Fruit fly (Drosophila melanogaster) S2 (cell line): ENCODE results near the gene CG7785.
A peak's percentile ranks its signal among the peaks of the same experiment; 100 is the strongest.

Experiments used
- CG8478 ChIP-seq: fragments of >200 bp; optimal IDR thresholded peaks from 2 replicates; lab custom pipeline; 2018
- CTCF ChIP-seq, 2 experiments: fragments of >200 bp; optimal IDR thresholded peaks; 2 replicates each; lab custom pipeline; 2018

The CG7785 gene

dm6 chr3R:18021261-18021679 lies at the start of gene CG7785:
Gene CG7785 (plus strand): TSS chr3R:18021600.
- TF ChIP-seq CG8478 (no peak), CTCF (optimal IDR thresholded peaks at IDR 0.05; lab: Kevin White, UChicago) (peak; percentile 89 to 90)

dm6 chr3R:18004698-18005097 lies 16.7 kb upstream of the CG7785 start:
- no peak for TF ChIP-seq CG8478
- TF ChIP-seq CTCF (optimal IDR thresholded peaks at IDR 0.05; lab: Kevin White, UChicago), result no peak

dm6 chr3R:18006483-18006882 lies 14.9 kb upstream of the CG7785 start:
- no peak for TF ChIP-seq CTCF (optimal IDR thresholded peaks at IDR 0.05; lab: Kevin White, UChicago)
- TF ChIP-seq CG8478, result no peak

DNA sequence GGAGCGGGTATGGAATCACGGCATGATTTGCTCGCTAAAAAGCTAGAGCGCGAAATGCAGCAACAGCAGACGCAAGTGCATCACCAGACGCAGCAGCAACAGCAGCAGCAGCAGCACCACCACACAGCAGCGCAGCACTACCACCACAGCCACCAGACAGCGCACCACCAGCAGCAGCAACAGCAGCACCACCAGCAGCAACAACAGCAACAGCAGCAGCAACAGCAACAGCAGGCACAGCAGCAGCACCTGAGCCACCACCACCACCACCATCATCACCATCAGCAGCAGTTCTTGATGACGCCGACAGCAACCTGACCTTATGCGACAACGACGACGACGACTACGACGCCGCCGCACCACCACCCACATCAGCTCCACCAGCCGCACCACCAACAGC lies 8.3 kb upstream of the CG7785 start:
- no peak for TF ChIP-seq CG8478
- no peak for TF ChIP-seq CTCF (optimal IDR thresholded peaks at IDR 0.05; lab: Kevin White, UChicago)

- TF ChIP-seq CTCF (optimal IDR thresholded peaks at IDR 0.05; lab: Kevin White, UChicago), result no peak
- no peak for TF ChIP-seq CG8478
Measured at dm6 chr3R:18015705-18016397, 5.5 kb upstream of the CG7785 start.

- TF ChIP-seq CG8478, result no peak
- no peak for TF ChIP-seq CTCF (optimal IDR thresholded peaks at IDR 0.05; lab: Kevin White, UChicago)
Measured at dm6 chr3R:18018828-18019461, 2.5 kb upstream of the CG7785 start, which contains the start of gene DNaseII. Gene DNaseII (plus strand): TSS chr3R:18019375.

dm6 chr3R:18023407-18023806 lies 2.0 kb downstream of the CG7785 start, which contains the start of gene CG7794:
Gene CG7794 (plus strand): TSS chr3R:18023707.
- TF ChIP-seq CG8478 (no peak), CTCF (optimal IDR thresholded peaks at IDR 0.05; lab: Kevin White, UChicago) (no peak)

DNA sequence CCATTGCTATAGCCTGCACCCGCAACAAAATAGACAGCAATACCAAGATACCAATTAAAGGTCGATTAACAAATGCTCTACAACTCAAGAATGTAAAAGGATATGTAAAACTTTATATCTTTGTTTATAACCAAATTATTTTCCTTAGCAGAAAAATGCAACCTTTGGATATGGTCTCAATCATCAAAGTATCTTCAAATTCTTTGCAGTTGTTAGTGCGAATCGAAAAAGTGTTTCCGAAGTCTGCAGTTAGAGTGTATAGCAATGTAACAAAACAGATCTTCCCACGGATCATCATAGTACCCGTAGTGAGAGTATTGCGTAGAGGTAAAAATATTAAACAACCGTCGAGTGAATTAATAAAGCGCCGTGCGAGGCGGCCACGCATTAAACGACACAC lies 5.1 kb downstream of the CG7785 start:
- no peak for TF ChIP-seq CG8478
- no peak for TF ChIP-seq CTCF (optimal IDR thresholded peaks at IDR 0.05; lab: Kevin White, UChicago)

DNA sequence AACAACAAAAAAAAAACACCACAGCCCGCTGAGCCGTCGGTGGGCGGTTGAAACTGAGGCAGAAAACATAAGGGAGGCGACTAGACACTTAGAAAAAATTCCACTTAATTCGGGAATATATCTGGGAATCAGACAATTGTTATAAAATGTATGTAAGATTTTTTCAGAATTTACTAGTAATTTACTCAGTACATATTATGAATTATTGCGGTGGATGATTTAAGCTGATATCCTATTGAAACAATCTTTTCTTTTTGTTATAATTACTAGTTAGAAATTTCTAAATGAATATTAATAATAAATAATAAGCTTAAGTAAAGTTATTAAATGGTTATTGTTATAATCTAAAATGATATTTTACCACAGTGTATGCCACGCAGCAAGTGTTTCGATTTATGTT lies 5.9 kb downstream of the CG7785 start:
- TF ChIP-seq CG8478 (no peak), CTCF (optimal IDR thresholded peaks at IDR 0.05; lab: Kevin White, UChicago) (no peak)

dm6 chr3R:18027789-18028188 lies 6.4 kb downstream of the CG7785 start:
- TF ChIP-seq CG8478, result no peak
- TF ChIP-seq CTCF (optimal IDR thresholded peaks at IDR 0.05; lab: Kevin White, UChicago), result no peak

DNA sequence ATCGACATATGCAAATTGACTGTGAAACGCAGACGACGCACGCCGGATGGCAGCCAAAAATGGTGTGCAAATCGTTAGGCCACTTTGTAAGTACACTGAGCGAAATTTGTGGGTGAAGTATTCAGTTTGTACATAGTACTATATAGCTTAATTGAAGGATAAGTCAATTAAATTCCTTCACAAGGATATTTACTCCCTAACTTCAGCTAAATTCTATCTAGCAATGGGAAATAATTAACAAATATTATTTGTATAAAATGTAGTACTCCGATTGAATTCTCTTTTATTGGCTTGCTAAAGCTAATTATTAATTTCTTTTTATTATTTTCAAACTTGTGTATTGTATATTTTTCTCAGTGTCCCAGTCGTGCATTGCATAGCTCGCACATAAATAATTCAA lies 7.7 kb downstream of the CG7785 start:
- TF ChIP-seq CTCF (optimal IDR thresholded peaks at IDR 0.05; lab: Kevin White, UChicago), result no peak
- no peak for TF ChIP-seq CG8478

DNA sequence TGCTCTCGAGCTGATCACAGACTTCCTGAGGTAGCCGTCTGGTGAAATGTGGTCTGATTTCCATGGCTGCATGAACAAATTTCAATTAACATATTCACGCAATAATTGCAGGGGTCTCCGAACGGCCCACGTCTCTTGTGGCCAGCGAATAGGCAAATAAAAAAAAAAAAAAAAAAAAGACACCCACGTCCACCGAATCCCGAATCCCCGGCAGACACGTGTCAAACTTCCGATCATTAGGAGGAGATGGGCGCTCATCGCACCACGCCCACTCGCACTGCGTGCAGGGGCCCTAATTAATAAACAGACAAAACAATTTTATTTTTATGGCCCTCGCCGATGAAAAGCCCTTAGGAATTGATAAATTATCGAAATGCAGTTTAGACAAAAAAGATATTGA lies 22.2 kb downstream of the CG7785 start:
- TF ChIP-seq CTCF (optimal IDR thresholded peaks at IDR 0.05; lab: Kevin White, UChicago), result no peak
- TF ChIP-seq CG8478, result no peak

DNA sequence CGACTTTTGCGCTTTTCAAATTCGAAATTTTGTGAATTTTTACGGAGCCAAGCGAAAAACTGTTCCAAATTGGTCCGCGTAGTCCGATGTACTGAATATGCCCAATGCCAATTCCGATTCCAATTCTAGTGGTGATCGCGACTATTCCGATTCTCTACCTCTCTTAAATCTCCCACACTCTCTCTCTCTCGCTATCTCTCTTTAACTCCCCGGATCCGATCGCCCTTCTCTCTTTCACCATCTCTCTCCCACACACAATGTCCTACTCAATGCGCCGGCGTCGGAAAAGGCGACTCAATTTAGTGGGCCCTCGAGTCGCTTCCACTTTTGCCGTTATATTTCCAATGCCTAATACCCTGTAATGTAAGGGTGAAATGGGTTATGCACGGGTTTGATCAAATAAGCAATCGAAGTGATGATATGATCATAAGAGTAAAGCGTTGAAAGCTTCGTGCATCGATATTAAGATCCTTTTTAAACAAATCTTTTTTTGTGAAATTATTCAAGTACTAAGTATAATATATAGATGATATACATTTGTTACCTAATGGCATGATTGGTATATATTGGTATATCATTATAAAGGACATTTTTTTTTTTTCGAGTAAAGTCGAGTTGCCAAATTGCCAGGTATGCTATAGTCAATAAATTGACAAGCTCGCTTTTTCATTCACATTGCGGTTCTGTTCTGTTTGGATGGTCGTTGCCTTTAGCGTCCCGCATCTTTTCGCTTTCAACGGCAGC lies 28.0 kb downstream of the CG7785 start:
- no peak for TF ChIP-seq CTCF (optimal IDR thresholded peaks at IDR 0.05; lab: Kevin White, UChicago)
- TF ChIP-seq CG8478, result no peak

dm6 chr3R:18050016-18050556 lies 28.7 kb downstream of the CG7785 start:
- TF ChIP-seq CTCF (optimal IDR thresholded peaks at IDR 0.05; lab: Kevin White, UChicago) (no peak), CG8478 (no peak)

dm6 chr3R:18050585-18050984 lies 29.2 kb downstream of the CG7785 start:
- TF ChIP-seq CG8478, result no peak
- no peak for TF ChIP-seq CTCF (optimal IDR thresholded peaks at IDR 0.05; lab: Kevin White, UChicago)
